Worm (Caenorhabditis elegans): Measurements from ENCODE around the gene snpc-3.1.

DNA sequence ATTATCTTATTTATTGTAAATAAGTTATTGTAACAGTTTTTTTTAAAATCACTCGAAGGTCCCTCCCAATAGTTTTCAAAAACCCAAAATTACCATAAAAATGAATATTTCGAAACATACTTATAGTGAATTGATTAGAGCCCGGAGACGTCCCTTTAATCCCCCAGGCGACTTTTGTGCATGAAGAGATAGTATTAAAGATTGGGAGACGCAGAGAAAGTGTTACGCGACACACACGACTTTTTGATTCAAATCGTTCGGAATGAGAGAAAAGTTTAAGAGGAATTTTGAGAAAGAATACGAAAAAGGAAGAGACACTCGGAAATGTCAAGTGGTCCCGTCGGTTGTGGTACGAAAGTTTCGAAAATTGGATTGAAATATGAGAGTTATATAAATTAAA is 7.1 kb upstream of the snpc-3.1 start:
- TF ChIP-seq hmg-4 (GFP tag; optimal IDR thresholded peaks at IDR 0.05): no peak
- no peak for TF ChIP-seq ama-1 (optimal IDR thresholded peaks at IDR 0.05)
- TF ChIP-seq flt-1 (GFP tag; IDR thresholded peaks at IDR 0.05): no peak
- TF ChIP-seq scrt-1 (GFP tag; IDR thresholded peaks at IDR 0.05): no peak
- no peak for TF ChIP-seq ceh-13 (GFP tag; optimal IDR thresholded peaks at IDR 0.05)
- no peak for TF ChIP-seq hnd-1 (tag; optimal IDR thresholded peaks at IDR 0.05)
- TF ChIP-seq sea-1 (GFP tag; conservative IDR thresholded peaks at IDR 0.05): no peak
- no peak for TF ChIP-seq pes-1 (GFP tag; IDR thresholded peaks at IDR 0.05)
- no peak for TF ChIP-seq tbx-37 (GFP tag; conservative IDR thresholded peaks at IDR 0.05)
- TF ChIP-seq ceh-36 (tag; optimal IDR thresholded peaks at IDR 0.05): no peak
- TF ChIP-seq ets-7 (tag; optimal IDR thresholded peaks at IDR 0.05): no peak
